Worm (Caenorhabditis elegans) whole organism, L3 larva: ENCODE results near the gene F19H8.2.

Source experiments
- ceh-82 ChIP-seq: fragments of 150-350 bp; optimal IDR thresholded peaks from 2 replicates; lab custom pipeline; 2014; ENCODE audit warnings: missing biosample characterization, missing genetic modification characterization
- ceh-9 ChIP-seq: sonication (generic microtip); optimal IDR thresholded peaks from 2 replicates; lab custom pipeline; 2018; ENCODE audit warnings: missing biosample characterization, missing genetic modification characterization
- eor-1 ChIP-seq, 2 experiments: fragments of 150-350 bp; optimal IDR thresholded peaks; 2 replicates each; lab custom pipeline; 2014 to 2018; ENCODE audit warnings: missing biosample characterization in 2 of 2, missing genetic modification characterization in 2 of 2
- fkh-2 ChIP-seq: fragments of 150-350 bp; optimal IDR thresholded peaks from 2 replicates; lab custom pipeline; 2014; ENCODE audit warnings: missing biosample characterization, missing genetic modification reagents, missing genetic modification characterization
- lsy-12 ChIP-seq: sonication (generic microtip); optimal IDR thresholded peaks from 2 replicates; lab custom pipeline; 2016; ENCODE audit warnings: mild to moderate bottlenecking, missing genetic modification characterization, missing compliant biosample characterization
- mdl-1 ChIP-seq: fragments of 150-350 bp; optimal IDR thresholded peaks from 2 replicates; lab custom pipeline; 2014; ENCODE audit warnings: missing biosample characterization, missing genetic modification characterization
- nfya-1 ChIP-seq: sonication (generic microtip); optimal IDR thresholded peaks from 2 replicates; lab custom pipeline; 2017; ENCODE audit warnings: missing genetic modification characterization, mild to moderate bottlenecking, missing compliant biosample characterization, antibody characterized with exemption, moderate library complexity; ENCODE audit not compliant: insufficient read depth
- nhr-11 ChIP-seq: fragments of 150-350 bp; optimal IDR thresholded peaks from 2 replicates; lab custom pipeline; 2014; ENCODE audit warnings: missing biosample characterization, missing genetic modification characterization
- nhr-28 ChIP-seq: fragments of 150-350 bp; optimal IDR thresholded peaks from 2 replicates; lab custom pipeline; 2014; ENCODE audit warnings: missing biosample characterization, missing genetic modification characterization
- pqm-1 ChIP-seq: fragments of 150-350 bp; optimal IDR thresholded peaks from 2 replicates; lab custom pipeline; 2017; ENCODE audit warnings: missing biosample characterization, missing genetic modification characterization, inconsistent platforms
- skn-1 ChIP-seq: fragments of 150-350 bp; optimal IDR thresholded peaks from 2 replicates; lab custom pipeline; 2014; ENCODE audit warnings: missing biosample characterization, missing genetic modification characterization
- zag-1 ChIP-seq: fragments of 150-350 bp; optimal IDR thresholded peaks from 2 replicates; lab custom pipeline; 2014; ENCODE audit warnings: missing biosample characterization, missing genetic modification characterization
- ztf-11 ChIP-seq: fragments of 150-350 bp; optimal IDR thresholded peaks from 2 replicates; lab custom pipeline; 2014; ENCODE audit warnings: missing biosample characterization, missing genetic modification characterization

DNA sequence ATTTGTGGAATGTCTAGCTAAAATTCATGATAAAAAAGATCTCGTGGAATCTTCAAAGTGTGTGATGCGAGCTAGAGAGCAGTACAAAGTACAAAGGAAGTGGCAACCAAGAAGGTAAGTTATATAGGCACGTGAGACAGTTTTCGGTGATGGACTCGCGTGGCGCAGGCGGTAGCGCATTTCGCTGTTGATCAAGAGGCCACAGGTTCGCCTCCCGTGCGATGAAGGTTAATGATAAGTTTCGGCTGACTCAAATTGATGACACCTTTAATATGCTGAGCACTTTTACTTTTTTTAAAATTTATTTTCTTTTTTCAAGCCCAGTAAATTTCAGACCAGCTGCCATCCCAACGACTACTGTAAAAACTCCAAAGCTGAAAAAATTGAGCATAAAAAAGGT, 11.3 kb upstream of the F19H8.2 start:
- TF ChIP-seq skn-1 (tag; lab: Kevin White, UChicago): no peak
- no peak for TF ChIP-seq nhr-28 (tag; lab: Kevin White, UChicago)
- peak; percentile 4 for TF ChIP-seq nfya-1 (tag; lab: Kevin White, UChicago)
- TF ChIP-seq ceh-82: no peak
- TF ChIP-seq pqm-1: no peak
- TF ChIP-seq lsy-12 (tag; lab: Kevin White, UChicago): peak; percentile 48
- TF ChIP-seq ceh-9: no peak
- no peak for TF ChIP-seq fkh-2
- TF ChIP-seq ztf-11 (tag; lab: Kevin White, UChicago): no peak
- no peak for TF ChIP-seq eor-1 (tag; optimal IDR thresholded peaks at IDR 0.05; lab: Kevin White, UChicago)
- no peak for TF ChIP-seq zag-1 (tag; lab: Kevin White, UChicago)
- TF ChIP-seq nhr-11 (tag; lab: Kevin White, UChicago): no peak
- no peak for TF ChIP-seq mdl-1
